Worm (Caenorhabditis elegans): ENCODE measurements around the gene ZK1010.4.

The ZK1010.4 gene

ce11 chrIII:12968330-12968729 lies 12.5 kb upstream of the ZK1010.4 start:
- TF ChIP-seq pqm-1 (tag; optimal IDR thresholded peaks at IDR 0.05): no peak
- no peak for TF ChIP-seq ZK546.5 (tag; optimal IDR thresholded peaks at IDR 0.05)
- TF ChIP-seq tbx-2 (tag; optimal IDR thresholded peaks at IDR 0.05): no peak
- no peak for TF ChIP-seq nhr-76 (tag; optimal IDR thresholded peaks at IDR 0.05)
- no peak for TF ChIP-seq eor-1 (tag; optimal IDR thresholded peaks at IDR 0.05)
- TF ChIP-seq hmg-11 (tag; optimal IDR thresholded peaks at IDR 0.05): no peak
- TF ChIP-seq lin-15B (tag; optimal IDR thresholded peaks at IDR 0.05): no peak
- TF ChIP-seq ceh-16 (tag; optimal IDR thresholded peaks at IDR 0.05): no peak
- TF ChIP-seq mdl-1 (tag; optimal IDR thresholded peaks at IDR 0.05): no peak
- no peak for TF ChIP-seq egl-5 (tag; optimal IDR thresholded peaks at IDR 0.05)
- TF ChIP-seq nhr-237 (tag; optimal IDR thresholded peaks at IDR 0.05): no peak
- no peak for TF ChIP-seq nhr-11 (tag; optimal IDR thresholded peaks at IDR 0.05)
- TF ChIP-seq elt-3 (tag; optimal IDR thresholded peaks at IDR 0.05): no peak
- TF ChIP-seq elt-1 (tag; optimal IDR thresholded peaks at IDR 0.05): no peak
- TF ChIP-seq nfya-1 (tag; optimal IDR thresholded peaks at IDR 0.05; ENCODE audit: insufficient read depth): no peak

ce11 chrIII:12971828-12972379 lies 9.0 kb upstream of the ZK1010.4 start:
- TF ChIP-seq eor-1 (tag; optimal IDR thresholded peaks at IDR 0.05) (no peak), elt-2 (tag; optimal IDR thresholded peaks at IDR 0.05) (peak; percentile 39), lin-15B (tag; optimal IDR thresholded peaks at IDR 0.05) (peak; percentile 39), ceh-28 (tag; optimal IDR thresholded peaks at IDR 0.05) (peak; percentile 63), pha-4 (tag; optimal IDR thresholded peaks at IDR 0.05) (peak; percentile 57), nfya-1 (tag; optimal IDR thresholded peaks at IDR 0.05; ENCODE audit: insufficient read depth) (peak; percentile 47), nhr-28 (tag; optimal IDR thresholded peaks at IDR 0.05) (no peak), hmg-11 (tag; optimal IDR thresholded peaks at IDR 0.05) (peak; percentile 53), pqm-1 (tag; optimal IDR thresholded peaks at IDR 0.05) (peak; percentile 19)

DNA sequence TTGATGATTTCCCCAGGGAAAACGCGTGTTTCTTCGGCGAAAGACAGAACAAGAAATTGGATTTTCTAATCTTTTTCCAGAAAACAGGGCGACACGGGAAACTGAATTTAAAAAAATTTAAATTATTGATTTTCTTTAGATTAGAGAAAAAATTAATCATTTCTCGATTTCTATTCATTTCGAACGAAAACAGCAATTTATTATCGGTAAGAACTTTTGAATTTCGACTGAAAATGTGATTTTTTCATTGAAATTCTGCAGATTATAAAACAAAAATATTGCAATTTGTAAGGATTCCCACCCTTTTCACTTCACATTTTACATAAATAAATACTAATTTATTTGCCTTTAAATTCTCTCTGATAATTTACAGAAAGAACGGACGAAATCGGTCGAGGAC lies 8.5 kb upstream of the ZK1010.4 start, which contains the start of gene bckd-1A:
bckd-1A (minus strand) TSS at position 101 of the 400 bp plus-strand sequence.
- TF ChIP-seq daf-12 (tag; optimal IDR thresholded peaks at IDR 0.05): no peak
- TF ChIP-seq fkh-2 (tag; optimal IDR thresholded peaks at IDR 0.05): no peak

DNA sequence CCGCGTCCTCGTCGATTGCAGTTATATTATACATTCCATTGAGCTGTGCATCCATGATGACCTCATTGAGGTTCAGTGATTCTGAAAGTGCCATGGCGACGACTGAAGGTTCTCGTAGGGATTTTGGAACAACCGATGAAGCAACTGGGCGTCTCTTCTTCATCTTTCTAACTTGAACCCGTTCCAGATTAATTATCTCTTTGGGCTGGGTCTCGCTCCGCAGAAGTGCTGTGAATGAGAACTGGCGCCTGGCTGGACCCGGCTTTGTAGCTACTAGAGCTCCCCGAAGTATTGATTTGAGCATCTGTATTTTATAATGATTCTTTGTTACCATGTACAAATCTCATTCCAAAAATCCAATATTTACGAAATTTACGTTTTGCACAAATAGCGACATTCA lies 3.3 kb upstream of the ZK1010.4 start, which contains the start of gene ZK1010.2:
ZK1010.2 (minus strand) TSS at position 304 of the 400 bp plus-strand sequence.
- no peak for TF ChIP-seq skn-1 (tag; optimal IDR thresholded peaks at IDR 0.05)
- TF ChIP-seq lsy-12 (tag; optimal IDR thresholded peaks at IDR 0.05): peak; percentile 16

DNA sequence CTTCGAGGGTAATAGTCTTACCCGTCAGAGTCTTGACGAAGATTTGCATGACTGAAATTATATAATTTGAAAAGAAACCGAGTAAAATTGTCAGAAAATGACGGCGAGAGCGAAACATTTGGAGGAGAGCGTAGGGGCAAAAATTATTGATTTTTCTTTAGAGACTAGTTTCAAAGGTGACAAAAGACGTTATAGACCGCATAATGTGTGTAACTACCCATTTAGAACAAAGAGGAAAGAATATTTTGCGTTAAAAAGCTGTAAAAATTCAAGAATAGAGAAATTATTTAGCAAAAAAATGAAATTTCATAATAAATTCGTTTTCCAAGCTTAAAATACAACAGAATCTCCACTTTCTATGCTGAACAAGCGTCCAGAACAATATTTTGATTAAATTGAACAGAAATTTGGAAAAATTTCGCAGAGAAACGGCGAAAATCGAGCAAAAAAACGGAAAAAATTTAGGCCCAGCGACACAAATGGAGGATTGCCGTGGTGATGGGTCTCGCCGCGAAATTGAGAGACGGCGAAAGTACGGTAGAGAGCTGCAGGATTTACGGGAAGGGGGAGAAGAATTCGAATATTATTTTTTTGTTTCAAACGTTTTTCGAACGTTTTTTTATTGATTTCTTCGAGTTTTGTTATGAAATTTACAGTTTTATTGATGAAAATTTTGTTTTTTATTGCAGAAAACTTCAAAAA lies 2.2 kb upstream of the ZK1010.4 start, which contains the start of the genes ubq-2 and frg-1:
ubq-2 (minus strand) TSS at position 51 of the 702 bp plus-strand sequence.
frg-1 (plus strand) TSS at position 690 of the 702 bp plus-strand sequence.
- peak; percentile 68 for TF ChIP-seq ceh-28 (tag; optimal IDR thresholded peaks at IDR 0.05)
- TF ChIP-seq nhr-12 (tag; optimal IDR thresholded peaks at IDR 0.05): no peak
- peak; percentile 13 for TF ChIP-seq fos-1 (tag; optimal IDR thresholded peaks at IDR 0.05)
- no peak for TF ChIP-seq mdl-1 (tag; optimal IDR thresholded peaks at IDR 0.05)
- TF ChIP-seq ceh-82 (tag; optimal IDR thresholded peaks at IDR 0.05): no peak
- TF ChIP-seq ceh-9 (tag; optimal IDR thresholded peaks at IDR 0.05): no peak
- no peak for TF ChIP-seq aly-2 (tag; optimal IDR thresholded peaks at IDR 0.05)
- peak; percentile 76 for TF ChIP-seq nhr-25 (tag; optimal IDR thresholded peaks at IDR 0.05)
- TF ChIP-seq nhr-11 (tag; optimal IDR thresholded peaks at IDR 0.05): peak; percentile 53
- peak; percentile 97 for TF ChIP-seq nfya-1 (tag; optimal IDR thresholded peaks at IDR 0.05; ENCODE audit: insufficient read depth)
- TF ChIP-seq fkh-10 (GFP tag; optimal IDR thresholded peaks at IDR 0.05): no peak
- TF ChIP-seq fkh-2 (tag; optimal IDR thresholded peaks at IDR 0.05): no peak
- TF ChIP-seq elt-2 (tag; optimal IDR thresholded peaks at IDR 0.05): peak; percentile 56
- peak; percentile 85 for TF ChIP-seq hmg-11 (tag; optimal IDR thresholded peaks at IDR 0.05)
- peak; percentile 15 for TF ChIP-seq ZK546.5 (tag; optimal IDR thresholded peaks at IDR 0.05)
- peak; percentile 67 for TF ChIP-seq pqm-1 (tag; optimal IDR thresholded peaks at IDR 0.05)
- TF ChIP-seq lin-15B (tag; optimal IDR thresholded peaks at IDR 0.05): peak; percentile 88
- no peak for TF ChIP-seq nhr-77 (tag; optimal IDR thresholded peaks at IDR 0.05)
- TF ChIP-seq ztf-4 (tag; optimal IDR thresholded peaks at IDR 0.05): no peak
- TF ChIP-seq unc-62 (GFP tag; optimal IDR thresholded peaks at IDR 0.05): no peak
- peak; percentile 55 for TF ChIP-seq egl-5 (tag; optimal IDR thresholded peaks at IDR 0.05)
- TF ChIP-seq elt-1 (tag; optimal IDR thresholded peaks at IDR 0.05): no peak
- peak; percentile 66 for TF ChIP-seq skn-1 (tag; optimal IDR thresholded peaks at IDR 0.05)
- TF ChIP-seq R02D3.7 (tag; optimal IDR thresholded peaks at IDR 0.05): peak; percentile 99
- peak; percentile 92 for TF ChIP-seq lsy-12 (tag; optimal IDR thresholded peaks at IDR 0.05)
- TF ChIP-seq ztf-11 (tag; optimal IDR thresholded peaks at IDR 0.05): no peak
- TF ChIP-seq eor-1 (tag; optimal IDR thresholded peaks at IDR 0.05): no peak
- TF ChIP-seq nhr-67 (tag; optimal IDR thresholded peaks at IDR 0.05): no peak
- peak; percentile 80 for TF ChIP-seq nhr-23 (tag; optimal IDR thresholded peaks at IDR 0.05)
- peak; percentile 95 for TF ChIP-seq lin-39 (tag; optimal IDR thresholded peaks at IDR 0.05)
- TF ChIP-seq nhr-28 (tag; optimal IDR thresholded peaks at IDR 0.05): no peak
- TF ChIP-seq nhr-237 (tag; optimal IDR thresholded peaks at IDR 0.05): no peak
- no peak for TF ChIP-seq ceh-16 (tag; optimal IDR thresholded peaks at IDR 0.05)
- no peak for TF ChIP-seq elt-3 (tag; optimal IDR thresholded peaks at IDR 0.05)
- TF ChIP-seq snpc-4 (tag; optimal IDR thresholded peaks at IDR 0.05): peak; percentile 11
- TF ChIP-seq nhr-76 (tag; optimal IDR thresholded peaks at IDR 0.05): no peak
- TF ChIP-seq jun-1 (tag; optimal IDR thresholded peaks at IDR 0.05): peak; percentile 71
